Worm (Caenorhabditis elegans) whole organism, L1 larva: ENCODE data around the gene C06G1.1.

Source experiments
- ama-1 ChIP-seq: fragments of 150-350 bp; optimal IDR thresholded peaks from 2 replicates; lab custom pipeline; 2014
- ceh-90 ChIP-seq: sonication (generic microtip); optimal IDR thresholded peaks from 2 replicates; lab custom pipeline; 2016; ENCODE audit warnings: missing genetic modification characterization, missing compliant biosample characterization
- efl-1 ChIP-seq, 4 experiments: fragments of 150-350 bp; optimal IDR thresholded peaks in 3 of 4; peaks in 1 of 4; 1 replicate in 1 of 4; 2 replicates in 3 of 4; lab custom pipeline; 2014; ENCODE audit warnings: missing biosample characterization in 2 of 4, missing genetic modification characterization in 2 of 4, missing genetic modification reagents in 2 of 4
- egl-27 ChIP-seq, 2 experiments: fragments of 150-350 bp in 1 of 2; sonication (generic microtip); optimal IDR thresholded peaks; 3 replicates each; lab custom pipeline; 2017 to 2018; ENCODE audit warnings: missing biosample characterization in 2 of 2, missing genetic modification characterization in 2 of 2, missing genetic modification reagents in 2 of 2
- elt-2 ChIP-seq: sonication (generic microtip); optimal IDR thresholded peaks from 2 replicates; lab custom pipeline; 2016; ENCODE audit warnings: missing genetic modification characterization, mild to moderate bottlenecking, inconsistent platforms, missing compliant biosample characterization, missing genetic modification reagents
- hlh-17 ChIP-seq: fragments of 200-800 bp; sonication (Bioruptor generic); optimal IDR thresholded peaks from 2 replicates; lab custom pipeline; 2018; ENCODE audit warnings: missing genetic modification characterization, mild to moderate bottlenecking, missing compliant biosample characterization, moderate library complexity, borderline replicate concordance
- hlh-4 ChIP-seq: sonication (generic microtip); optimal IDR thresholded peaks from 2 replicates; lab custom pipeline; 2016; ENCODE audit warnings: mild to moderate bottlenecking, missing genetic modification characterization, missing compliant biosample characterization
- lin-14 ChIP-seq: fragments of 200-800 bp; sonication (Bioruptor generic); optimal IDR thresholded peaks from 2 replicates; lab custom pipeline; 2018; ENCODE audit warnings: mild to moderate bottlenecking, missing genetic modification characterization, moderate library complexity, missing compliant biosample characterization
- lin-35 ChIP-seq, 2 experiments: fragments of 150-350 bp; optimal IDR thresholded peaks; 2 replicates each; lab custom pipeline; 2014; ENCODE audit warnings: missing biosample characterization in 2 of 2, missing genetic modification characterization in 2 of 2, missing genetic modification reagents in 2 of 2
- lsy-2 ChIP-seq, 2 experiments: fragments of 150-350 bp; optimal IDR thresholded peaks; 2 replicates each; lab custom pipeline; 2014; ENCODE audit warnings: missing biosample characterization in 2 of 2, missing genetic modification characterization in 2 of 2
- mdl-1 ChIP-seq, 2 experiments: fragments of 150-350 bp; optimal IDR thresholded peaks; 2 replicates each; lab custom pipeline; 2014 to 2017; ENCODE audit warnings: missing biosample characterization in 2 of 2, missing genetic modification characterization in 2 of 2, inconsistent platforms in 1 of 2
- nhr-12 ChIP-seq: sonication (generic microtip); optimal IDR thresholded peaks from 2 replicates; lab custom pipeline; 2017; ENCODE audit warnings: missing biosample characterization, missing genetic modification characterization
- nhr-19 ChIP-seq: fragments of 200-800 bp; sonication (Bioruptor generic); conservative IDR thresholded peaks from 2 replicates; pipeline ENCODE4 v1.3.6; 2022; ENCODE audit warnings: missing genetic modification characterization, missing compliant biosample characterization
- nhr-20 ChIP-seq: sonication (generic microtip); optimal IDR thresholded peaks from 2 replicates; lab custom pipeline; 2016; ENCODE audit warnings: mild to moderate bottlenecking, missing genetic modification characterization, missing compliant biosample characterization
- nhr-237 ChIP-seq: fragments of 150-350 bp; optimal IDR thresholded peaks from 2 replicates; lab custom pipeline; 2014; ENCODE audit warnings: missing biosample characterization, missing genetic modification characterization
- nhr-28 ChIP-seq: fragments of 150-350 bp; optimal IDR thresholded peaks from 2 replicates; lab custom pipeline; 2014; ENCODE audit warnings: missing biosample characterization, missing genetic modification characterization
- nhr-84 ChIP-seq: sonication (generic microtip); optimal IDR thresholded peaks from 2 replicates; lab custom pipeline; 2017; ENCODE audit warnings: missing biosample characterization, missing genetic modification characterization
- pag-3 ChIP-seq: sonication (generic microtip); optimal IDR thresholded peaks from 2 replicates; lab custom pipeline; 2017; ENCODE audit warnings: missing genetic modification characterization, mild to moderate bottlenecking, missing compliant biosample characterization, antibody characterized with exemption, borderline replicate concordance; ENCODE audit not compliant: insufficient read depth
- pax-3 ChIP-seq: fragments of 200-800 bp; sonication (Bioruptor generic); optimal IDR thresholded peaks from 2 replicates; lab custom pipeline; 2018; ENCODE audit warnings: mild to moderate bottlenecking, missing genetic modification characterization, moderate library complexity, missing compliant biosample characterization
- snpc-4 ChIP-seq: fragments of 150-350 bp; optimal IDR thresholded peaks from 2 replicates; lab custom pipeline; 2014; ENCODE audit warnings: missing biosample characterization, missing genetic modification characterization
- snu-23 ChIP-seq: sonication (generic microtip); optimal IDR thresholded peaks from 2 replicates; lab custom pipeline; 2016; ENCODE audit warnings: missing genetic modification characterization, missing compliant biosample characterization
- sox-4 ChIP-seq: sonication (generic microtip); optimal IDR thresholded peaks from 2 replicates; lab custom pipeline; 2016; ENCODE audit warnings: missing genetic modification characterization, missing compliant biosample characterization
- sptf-1 ChIP-seq: fragments of 150-350 bp; optimal IDR thresholded peaks from 2 replicates; lab custom pipeline; 2014; ENCODE audit warnings: missing biosample characterization, missing genetic modification characterization
- sup-37 ChIP-seq: fragments of 200-800 bp; sonication (Bioruptor generic); optimal IDR thresholded peaks from 2 replicates; lab custom pipeline; 2018; ENCODE audit warnings: mild to moderate bottlenecking, missing genetic modification characterization, missing compliant biosample characterization
- swsn-7 ChIP-seq: sonication (generic microtip); optimal IDR thresholded peaks from 2 replicates; lab custom pipeline; 2016; ENCODE audit warnings: missing genetic modification characterization, missing compliant biosample characterization
- unc-30 ChIP-seq: sonication (generic microtip); optimal IDR thresholded peaks from 2 replicates; lab custom pipeline; 2017; ENCODE audit warnings: missing biosample characterization, missing genetic modification characterization
- vab-15 ChIP-seq: sonication (generic microtip); optimal IDR thresholded peaks from 2 replicates; lab custom pipeline; 2017; ENCODE audit warnings: missing genotype, mild to moderate bottlenecking, missing genetic modification characterization, missing compliant biosample characterization
- zag-1 ChIP-seq: fragments of 150-350 bp; optimal IDR thresholded peaks from 2 replicates; lab custom pipeline; 2014; ENCODE audit warnings: missing biosample characterization, missing genetic modification characterization
- zip-4 ChIP-seq: fragments of 200-800 bp; sonication (Bioruptor generic); optimal IDR thresholded peaks from 2 replicates; lab custom pipeline; 2018; ENCODE audit warnings: mild to moderate bottlenecking, missing genetic modification characterization, moderate library complexity, missing compliant biosample characterization
- ztf-11 ChIP-seq, 2 experiments: sonication (generic microtip); optimal IDR thresholded peaks; 2 replicates each; lab custom pipeline; 2016 to 2017; ENCODE audit warnings: missing genetic modification characterization in 2 of 2, missing biosample characterization in 1 of 2, missing compliant biosample characterization in 1 of 2
- ztf-4 ChIP-seq: fragments of 150-350 bp; optimal IDR thresholded peaks from 2 replicates; lab custom pipeline; 2014; ENCODE audit warnings: missing biosample characterization, missing genetic modification characterization

Gene C06G1.1

DNA sequence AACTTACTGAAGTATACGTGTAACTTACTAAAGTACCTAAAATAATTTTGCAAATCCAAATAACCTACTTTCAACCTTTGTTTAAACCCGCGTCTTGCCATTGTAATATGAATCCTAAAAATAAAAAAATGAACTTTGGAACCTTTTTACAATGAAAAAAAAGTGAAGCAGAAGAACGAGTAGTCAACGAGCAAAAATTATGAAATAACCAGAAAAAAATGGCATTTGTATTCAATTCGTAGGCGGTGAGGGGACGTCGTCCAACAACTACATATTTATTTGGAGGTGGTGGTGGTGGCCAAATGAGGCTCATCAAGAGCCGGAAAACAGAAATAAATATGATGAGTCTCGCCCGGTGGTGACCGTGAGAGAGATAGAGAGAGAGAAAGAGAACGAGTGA is 29.6 kb downstream of the C06G1.1 start, which contains the start of gene F43B10.1:
F43B10.1 (minus strand) TSS at position 101 of the 400 bp plus-strand sequence.
- TF ChIP-seq snpc-4 (tag; lab: Kevin White, UChicago) (no peak), efl-1 (optimal IDR thresholded peaks at IDR 0.05; lab: Kevin White, UChicago) (no peak), efl-1 (GFP tag; optimal IDR thresholded peaks at IDR 0.05 in 1 of 2; lab: Kevin White, UChicago) (peak in 1 of 2 experiments; percentile 63), ztf-4 (no peak), zag-1 (tag; lab: Kevin White, UChicago) (no peak), lsy-2 (tag; optimal IDR thresholded peaks at IDR 0.05; lab: Kevin White, UChicago) (no peak)

DNA sequence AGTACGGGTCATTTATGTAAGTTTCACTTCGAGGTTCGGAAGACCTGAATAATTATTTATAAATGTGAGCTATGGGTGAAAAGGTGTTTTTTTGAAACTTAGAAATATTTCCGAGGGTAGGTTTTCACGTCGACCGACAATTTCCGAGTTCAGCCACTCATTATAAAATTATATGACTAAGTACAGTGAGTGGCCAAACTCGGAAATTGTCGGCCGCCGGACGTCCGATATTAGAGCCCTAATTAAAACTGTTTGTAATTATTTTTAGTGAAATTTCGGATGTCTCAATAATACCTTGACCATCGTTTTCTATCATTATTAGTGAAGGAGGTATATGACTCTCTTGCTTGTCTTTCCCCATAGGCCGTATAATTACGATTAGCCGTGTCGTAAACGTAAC is 34.4 kb downstream of the C06G1.1 start:
- TF ChIP-seq vab-15 (tag; lab: Kevin White, UChicago) (no peak), swsn-7 (tag; lab: Kevin White, UChicago) (no peak), pax-3 (tag; lab: Kevin White, UChicago) (no peak), nhr-12 (tag; lab: Kevin White, UChicago) (no peak), ceh-90 (tag; lab: Kevin White, UChicago) (no peak), unc-30 (no peak), hlh-4 (no peak), ama-1 (lab: Kevin White, UChicago) (no peak), hlh-17 (GFP tag; lab: Kevin White, UChicago) (no peak), nhr-84 (tag; lab: Kevin White, UChicago) (no peak), lin-14 (GFP tag; lab: Kevin White, UChicago) (no peak), egl-27 (tag; optimal IDR thresholded peaks at IDR 0.05; lab: Kevin White, UChicago) (no peak), mdl-1 (tag; optimal IDR thresholded peaks at IDR 0.05; lab: Kevin White, UChicago) (no peak)

ce11 chrX:16669106-16669505 is 36.0 kb downstream of the C06G1.1 start:
- no peak for TF ChIP-seq efl-1 (optimal IDR thresholded peaks at IDR 0.05; lab: Kevin White, UChicago)
- no peak for TF ChIP-seq efl-1 (GFP tag; optimal IDR thresholded peaks at IDR 0.05 in 1 of 2; lab: Kevin White, UChicago)
- peak; percentile 51 for TF ChIP-seq elt-2 (tag; lab: Kevin White, UChicago)

- TF ChIP-seq zip-4 (no peak), sox-4 (no peak)
Measured at ce11 chrX:16671234-16671633, 38.1 kb downstream of the C06G1.1 start.

DNA sequence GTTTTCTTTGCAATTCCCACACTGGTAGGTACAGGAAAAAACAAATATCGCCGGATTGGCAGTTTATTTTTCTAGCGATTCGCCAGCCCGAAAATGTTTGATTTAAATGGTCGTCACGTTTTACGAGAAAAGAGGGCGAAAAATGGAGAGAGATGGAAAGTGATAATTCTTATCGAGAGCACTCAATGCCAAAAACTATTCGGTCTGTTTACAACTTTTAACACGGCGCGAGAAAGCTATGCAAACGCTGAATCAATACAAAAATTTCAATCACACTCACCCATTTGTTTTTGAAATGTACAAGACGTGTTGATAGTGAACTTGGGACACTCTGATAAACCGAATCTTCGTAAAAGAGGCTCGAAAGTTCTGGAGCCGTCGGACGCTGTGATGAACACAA is 39.5 kb downstream of the C06G1.1 start:
- peak; percentile 40 for TF ChIP-seq elt-2 (tag; lab: Kevin White, UChicago)
- TF ChIP-seq nhr-20 (tag; lab: Kevin White, UChicago): peak; percentile 1
- no peak for TF ChIP-seq pax-3 (tag; lab: Kevin White, UChicago)
- TF ChIP-seq lin-35 (GFP tag; optimal IDR thresholded peaks at IDR 0.05; lab: Kevin White, UChicago): peak in 1 of 2 experiments; percentile 32
- TF ChIP-seq, all 84 proteins: peak for 3

- TF ChIP-seq nhr-19 (GFP tag; lab: Robert Waterston, UW) (no peak), nhr-28 (tag; lab: Kevin White, UChicago) (no peak), sup-37 (no peak), pag-3 (no peak), lin-14 (GFP tag; lab: Kevin White, UChicago) (no peak), ztf-11 (tag; optimal IDR thresholded peaks at IDR 0.05; lab: Kevin White, UChicago) (no peak), snu-23 (GFP tag; lab: Kevin White, UChicago) (no peak), ceh-90 (tag; lab: Kevin White, UChicago) (no peak), sptf-1 (tag; lab: Kevin White, UChicago) (no peak), nhr-237 (no peak), swsn-7 (tag; lab: Kevin White, UChicago) (no peak), ztf-4 (no peak)
Measured at ce11 chrX:16674632-16675031, 41.5 kb downstream of the C06G1.1 start, which contains the start of gene tag-343. TSS of gene tag-343 (minus strand) at chrX:16674732.
